Worm (Caenorhabditis elegans): Measurements from ENCODE around the gene decr-1.2.

DNA sequence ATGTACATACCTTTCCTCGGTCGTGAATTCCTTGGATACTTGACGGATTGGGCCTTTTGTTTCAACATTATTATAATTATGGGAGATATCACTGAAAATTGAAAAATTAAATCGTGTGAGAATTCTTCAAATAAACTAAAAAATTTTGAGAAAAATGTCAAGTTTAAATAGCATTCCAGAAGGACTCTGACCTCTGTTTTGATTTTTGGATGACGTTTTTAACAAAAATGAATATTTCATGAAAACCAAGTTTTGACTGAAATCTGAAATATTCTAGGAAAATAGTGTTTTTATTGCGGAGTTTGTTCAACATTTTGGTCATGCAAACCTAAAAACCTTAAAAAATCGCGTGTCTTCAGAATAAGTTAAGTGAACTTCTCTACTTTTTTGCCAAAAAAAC, 10.8 kb downstream of the decr-1.2 start, which contains the start of gene glb-27:
- TF ChIP-seq B0310.2 (tag; optimal IDR thresholded peaks at IDR 0.05) (no peak), tra-4 (tag; optimal IDR thresholded peaks at IDR 0.05) (no peak), tbx-11 (GFP tag; IDR thresholded peaks at IDR 0.05) (no peak), ceh-36 (tag; optimal IDR thresholded peaks at IDR 0.05) (no peak), flt-1 (GFP tag; IDR thresholded peaks at IDR 0.05) (no peak), aly-1 (tag; optimal IDR thresholded peaks at IDR 0.05) (no peak), scrt-1 (GFP tag; IDR thresholded peaks at IDR 0.05) (no peak), tbx-37 (GFP tag; conservative IDR thresholded peaks at IDR 0.05) (no peak), ama-1 (optimal IDR thresholded peaks at IDR 0.05) (no peak), pes-1 (GFP tag; IDR thresholded peaks at IDR 0.05) (no peak), hmbx-1 (tag; optimal IDR thresholded peaks at IDR 0.05) (no peak), hmg-4 (GFP tag; optimal IDR thresholded peaks at IDR 0.05) (no peak), ceh-13 (GFP tag; optimal IDR thresholded peaks at IDR 0.05) (no peak)
